Fruit fly (Drosophila melanogaster) S2 (cell line): Measurements from ENCODE around the gene osk.

Experiments
- CG8478 ChIP-seq: fragments of >200 bp; optimal IDR thresholded peaks from 2 replicates; lab custom pipeline; 2018
- CTCF ChIP-seq, 2 experiments: fragments of >200 bp; optimal IDR thresholded peaks; 2 replicates each; lab custom pipeline; 2018

DNA sequence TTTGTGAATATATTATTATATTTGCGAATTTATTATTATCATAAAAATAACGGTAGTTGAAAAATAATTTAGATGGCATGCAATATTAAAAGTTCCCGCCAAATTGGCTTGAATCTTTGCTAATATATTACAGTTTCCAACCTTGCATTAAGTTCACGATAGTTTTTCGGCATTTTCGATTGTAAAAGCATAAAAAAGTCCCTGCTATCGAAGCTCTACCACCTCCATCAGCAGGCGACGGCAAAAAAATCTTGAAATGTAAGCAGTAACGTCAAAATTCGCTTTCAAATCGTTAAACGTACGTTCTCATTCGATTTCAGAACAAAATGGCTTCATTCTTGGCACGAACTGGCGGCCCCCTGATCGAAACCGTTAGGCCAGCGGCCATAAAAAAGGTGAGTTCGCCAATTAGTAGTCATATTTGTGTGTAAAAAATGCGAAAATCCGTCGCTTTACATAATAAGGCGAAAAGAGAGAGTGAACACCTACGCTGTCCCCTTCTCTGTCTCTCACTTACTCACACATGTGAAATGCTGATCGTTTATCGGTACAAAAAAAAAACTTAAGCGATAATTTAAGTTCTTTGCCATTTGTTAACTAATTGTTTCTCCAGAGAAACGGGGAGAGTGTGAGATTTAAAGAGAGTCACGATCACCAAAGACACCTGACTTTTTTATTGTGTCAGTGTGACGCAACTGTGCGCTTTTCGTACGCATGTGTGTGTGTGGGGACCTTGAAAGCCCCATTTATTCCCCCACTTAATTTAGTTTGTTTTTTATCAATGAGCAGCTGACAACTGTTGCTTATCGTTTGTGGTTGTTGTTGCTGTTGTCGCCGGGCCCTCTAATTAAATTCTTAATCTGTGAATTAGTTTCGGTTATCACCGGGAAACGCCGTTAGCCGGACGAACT, 3.8 kb downstream of the osk start, which contains the start of gene ScsbetaA:
- TF ChIP-seq CTCF (optimal IDR thresholded peaks at IDR 0.05; lab: Kevin White, UChicago), result no peak
- no peak for TF ChIP-seq CG8478 (lab: Kevin White, UChicago)
